Fruit fly (Drosophila melanogaster): ENCODE data around the gene Ufl1.

Ufl1 gene

DNA sequence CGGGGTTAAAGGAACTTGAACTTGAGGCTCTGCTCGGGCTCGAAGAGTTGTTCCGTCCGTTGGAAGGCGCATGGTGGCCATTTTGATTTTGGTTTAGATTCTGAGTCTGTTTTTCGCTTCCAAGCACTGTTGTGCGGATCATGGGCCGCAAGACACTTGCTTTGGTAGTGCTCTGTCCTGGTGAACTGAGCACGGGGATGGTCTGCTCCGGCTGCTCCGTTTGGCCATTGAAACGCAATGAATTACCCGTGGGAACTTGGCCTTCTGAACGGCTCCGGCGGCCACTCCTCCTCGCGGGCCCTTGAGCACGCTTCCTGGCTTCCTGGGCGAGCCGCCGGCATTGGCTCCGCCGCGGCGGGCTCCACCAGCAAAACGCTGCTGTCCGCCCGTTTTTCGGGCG lies 5.5 kb upstream of the Ufl1 start:
- TF ChIP-seq Dfd (GFP tag; optimal IDR thresholded peaks at IDR 0.05) (no peak), Rel (GFP tag; optimal IDR thresholded peaks at IDR 0.05) (no peak), Rel (tag; optimal IDR thresholded peaks at IDR 0.05) (no peak), Sp1 (GFP tag; optimal IDR thresholded peaks at IDR 0.05) (no peak), psq (GFP tag; optimal IDR thresholded peaks at IDR 0.05) (no peak), foxo (GFP tag; optimal IDR thresholded peaks at IDR 0.05) (no peak), Hr78 (GFP tag; optimal IDR thresholded peaks at IDR 0.05) (no peak), GATAd (GFP tag; optimal IDR thresholded peaks at IDR 0.05) (no peak), CrebA (GFP tag; optimal IDR thresholded peaks at IDR 0.05; ENCODE audit: borderline replicate concordance) (no peak), Dif (GFP tag; optimal IDR thresholded peaks at IDR 0.05; ENCODE audit: partially characterized antibody) (no peak), ey (GFP tag; optimal IDR thresholded peaks at IDR 0.05) (no peak), HLH106 (tag; optimal IDR thresholded peaks at IDR 0.05) (no peak), h (GFP tag; optimal IDR thresholded peaks at IDR 0.05) (no peak), dsf (GFP tag; optimal IDR thresholded peaks at IDR 0.05; ENCODE audit: borderline replicate concordance) (no peak), woc (GFP tag; optimal IDR thresholded peaks at IDR 0.05) (no peak), lola (GFP tag; optimal IDR thresholded peaks at IDR 0.05) (no peak), dl (GFP tag; optimal IDR thresholded peaks at IDR 0.05; ENCODE audit: insufficient read depth in 1 of 2, partially characterized antibody in 2 of 2) (no peak), fru (GFP tag; optimal IDR thresholded peaks at IDR 0.05) (no peak), dmrt93B (GFP tag; optimal IDR thresholded peaks at IDR 0.05) (no peak), sv (GFP tag; optimal IDR thresholded peaks at IDR 0.05) (no peak), Myc (optimal IDR thresholded peaks at IDR 0.05) (no peak)

DNA sequence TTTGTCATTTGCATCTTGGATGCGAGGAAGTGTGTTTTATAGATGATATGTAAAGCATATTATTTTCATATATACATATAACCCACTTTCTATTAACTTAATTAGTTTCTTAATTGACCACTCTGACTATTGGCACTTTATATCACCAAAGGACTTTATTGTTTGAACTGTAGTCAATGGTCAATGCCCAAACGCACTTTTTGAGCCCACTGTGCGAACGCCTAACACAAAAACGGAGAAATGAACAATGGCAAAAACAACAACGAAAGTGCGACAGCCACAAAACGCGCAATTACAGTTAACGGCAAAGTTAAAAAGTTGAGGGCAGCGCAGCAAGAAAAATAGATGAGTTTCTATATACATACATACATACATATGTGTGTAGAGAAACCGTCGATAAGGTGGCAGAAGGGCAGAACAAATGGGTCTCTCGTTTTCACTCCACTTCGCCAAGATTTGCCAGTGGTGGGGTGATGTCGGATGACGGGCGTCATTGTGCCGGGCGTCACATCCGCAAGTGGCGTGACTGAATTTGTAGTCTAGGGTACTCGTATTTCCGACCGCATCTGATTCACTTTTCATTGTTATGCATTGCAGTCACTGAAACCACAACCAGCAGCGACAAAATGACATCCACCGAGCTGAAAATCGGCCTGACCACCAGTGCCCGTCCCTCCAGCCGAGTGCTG lies 2.2 kb upstream of the Ufl1 start:
- TF ChIP-seq CG9705 (GFP tag; optimal IDR thresholded peaks at IDR 0.05) (no peak), psq (GFP tag; optimal IDR thresholded peaks at IDR 0.05) (no peak), dmrt93B (GFP tag; optimal IDR thresholded peaks at IDR 0.05) (no peak), br (GFP tag; optimal IDR thresholded peaks at IDR 0.05) (peak; percentile 46), Sp1 (GFP tag; optimal IDR thresholded peaks at IDR 0.05) (no peak), CG32264 (GFP tag; optimal IDR thresholded peaks at IDR 0.05) (no peak), OdsH (GFP tag; optimal IDR thresholded peaks at IDR 0.05) (no peak), GATAd (GFP tag; optimal IDR thresholded peaks at IDR 0.05) (no peak), sage (GFP tag; optimal IDR thresholded peaks at IDR 0.05) (peak; percentile 15), HLH106 (tag; optimal IDR thresholded peaks at IDR 0.05) (no peak), N (GFP tag; optimal IDR thresholded peaks at IDR 0.05) (no peak), Dif (GFP tag; optimal IDR thresholded peaks at IDR 0.05; ENCODE audit: partially characterized antibody) (no peak), rgr (GFP tag; optimal IDR thresholded peaks at IDR 0.05) (no peak), tai (GFP tag; optimal IDR thresholded peaks at IDR 0.05) (no peak), lola (GFP tag; optimal IDR thresholded peaks at IDR 0.05) (no peak)

DNA sequence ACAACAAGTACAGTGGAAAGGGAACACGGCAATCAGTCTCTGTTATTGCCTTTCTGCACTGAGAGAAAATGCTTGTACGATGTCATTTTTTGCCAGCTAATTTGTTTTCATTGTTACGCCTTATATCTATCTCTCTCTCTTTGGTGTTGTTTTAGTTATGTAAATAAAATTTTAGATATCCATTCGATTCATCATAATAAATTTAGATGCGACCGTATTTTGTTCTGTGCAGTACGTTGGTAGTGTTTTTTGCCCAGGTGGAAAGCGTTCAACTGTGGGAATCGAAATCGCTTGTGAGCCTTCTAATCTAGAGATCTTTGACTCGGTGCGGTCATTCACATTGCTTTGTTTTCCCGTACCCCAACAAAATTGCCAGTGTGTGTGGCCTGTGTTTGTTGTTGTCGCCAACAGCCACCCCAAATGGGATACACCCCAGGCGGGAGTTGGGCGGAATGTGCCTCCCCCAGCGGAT lies 1.5 kb upstream of the Ufl1 start:
- TF ChIP-seq br (GFP tag; optimal IDR thresholded peaks at IDR 0.05) (peak; percentile 97), dmrt93B (GFP tag; optimal IDR thresholded peaks at IDR 0.05) (peak; percentile 86), Rel (GFP tag; optimal IDR thresholded peaks at IDR 0.05) (peak; percentile 68), Rel (tag; optimal IDR thresholded peaks at IDR 0.05) (peak; percentile 84), Hr78 (GFP tag; optimal IDR thresholded peaks at IDR 0.05) (no peak), woc (GFP tag; optimal IDR thresholded peaks at IDR 0.05) (peak; percentile 88), dl (GFP tag; optimal IDR thresholded peaks at IDR 0.05; ENCODE audit: insufficient read depth in 1 of 2, partially characterized antibody in 2 of 2) (no peak), Hr83 (GFP tag; optimal IDR thresholded peaks at IDR 0.05; ENCODE audit: poor library complexity, severe bottlenecking) (peak; percentile 57), tai (GFP tag; optimal IDR thresholded peaks at IDR 0.05) (no peak), sage (GFP tag; optimal IDR thresholded peaks at IDR 0.05) (peak; percentile 83), lola (GFP tag; optimal IDR thresholded peaks at IDR 0.05) (no peak), usp (GFP tag; optimal IDR thresholded peaks at IDR 0.05) (no peak), sv (GFP tag; optimal IDR thresholded peaks at IDR 0.05) (peak; percentile 90), CG9705 (GFP tag; optimal IDR thresholded peaks at IDR 0.05) (peak; percentile 83), Vsx2 (GFP tag; optimal IDR thresholded peaks at IDR 0.05; ENCODE audit: partially characterized antibody) (no peak), HLH106 (tag; optimal IDR thresholded peaks at IDR 0.05) (peak; percentile 94), h (GFP tag; optimal IDR thresholded peaks at IDR 0.05) (peak; percentile 98), Hnf4 (GFP tag; optimal IDR thresholded peaks at IDR 0.05) (peak; percentile 96), Mio (GFP tag; optimal IDR thresholded peaks at IDR 0.05) (peak; percentile 78), Abd-B (GFP tag; optimal IDR thresholded peaks at IDR 0.05) (no peak), fru (GFP tag; optimal IDR thresholded peaks at IDR 0.05) (peak; percentile 97), brk (GFP tag; optimal IDR thresholded peaks at IDR 0.05) (peak; percentile 91), OdsH (GFP tag; optimal IDR thresholded peaks at IDR 0.05) (peak; percentile 96), Dif (GFP tag; optimal IDR thresholded peaks at IDR 0.05; ENCODE audit: partially characterized antibody) (no peak), pan (optimal IDR thresholded peaks at IDR 0.05) (no peak), N (GFP tag; optimal IDR thresholded peaks at IDR 0.05) (no peak), Sp1 (GFP tag; optimal IDR thresholded peaks at IDR 0.05) (peak; percentile 94), psq (GFP tag; optimal IDR thresholded peaks at IDR 0.05) (peak; percentile 93), Dfd (GFP tag; optimal IDR thresholded peaks at IDR 0.05) (no peak), Myc (optimal IDR thresholded peaks at IDR 0.05) (no peak), ey (GFP tag; optimal IDR thresholded peaks at IDR 0.05) (peak; percentile 97), dsf (GFP tag; optimal IDR thresholded peaks at IDR 0.05; ENCODE audit: borderline replicate concordance) (peak; percentile 75), rgr (GFP tag; optimal IDR thresholded peaks at IDR 0.05) (peak; percentile 97), foxo (GFP tag; optimal IDR thresholded peaks at IDR 0.05) (peak; percentile 86 to 97), jim (GFP tag; optimal IDR thresholded peaks at IDR 0.05) (peak; percentile 19), CrebA (GFP tag; optimal IDR thresholded peaks at IDR 0.05; ENCODE audit: borderline replicate concordance) (no peak), GATAd (GFP tag; optimal IDR thresholded peaks at IDR 0.05) (no peak), Jra (GFP tag; optimal IDR thresholded peaks at IDR 0.05) (peak; percentile 91), CG32264 (GFP tag; optimal IDR thresholded peaks at IDR 0.05) (peak; percentile 89)

All from whole organism, wandering third instar larva.